Worm (Caenorhabditis elegans) whole organism, late embryonic: Measurements from ENCODE around the gene K02A6.4.

ENCODE experiments used
- F13H6.1 ChIP-seq: sonication (generic microtip); optimal IDR thresholded peaks from 2 replicates; lab custom pipeline; 2016; ENCODE audit warnings: missing genetic modification characterization, missing compliant biosample characterization
- K09A11.1 ChIP-seq: sonication (generic microtip); optimal IDR thresholded peaks from 2 replicates; lab custom pipeline; 2017; ENCODE audit warnings: antibody characterized with exemption, mild to moderate bottlenecking, missing genetic modification characterization, missing compliant biosample characterization; ENCODE audit not compliant: insufficient read depth
- Y22D7AL.16 ChIP-seq: sonication (generic microtip); optimal IDR thresholded peaks from 2 replicates; lab custom pipeline; 2016; ENCODE audit warnings: missing genetic modification characterization, missing compliant biosample characterization
- ceh-14 ChIP-seq: sonication (generic microtip); optimal IDR thresholded peaks from 2 replicates; lab custom pipeline; 2016; ENCODE audit warnings: missing genotype, missing genetic modification characterization, missing compliant biosample characterization
- ceh-18 ChIP-seq: sonication (generic microtip); optimal IDR thresholded peaks from 2 replicates; lab custom pipeline; 2016; ENCODE audit warnings: missing genetic modification characterization, missing compliant biosample characterization
- ceh-2 ChIP-seq: sonication (generic microtip); optimal IDR thresholded peaks from 2 replicates; lab custom pipeline; 2016; ENCODE audit warnings: missing genotype, missing genetic modification characterization, missing compliant biosample characterization
- ceh-34 ChIP-seq: sonication (generic microtip); optimal IDR thresholded peaks from 2 replicates; lab custom pipeline; 2016; ENCODE audit warnings: mild to moderate bottlenecking, missing genetic modification characterization, missing compliant biosample characterization
- ceh-6 ChIP-seq: fragments of 200-800 bp; sonication (Bioruptor generic); optimal IDR thresholded peaks from 2 replicates; lab custom pipeline; 2018; ENCODE audit warnings: mild to moderate bottlenecking, missing genetic modification characterization, missing compliant biosample characterization
- dmd-4 ChIP-seq: sonication (generic microtip); optimal IDR thresholded peaks from 2 replicates; lab custom pipeline; 2016; ENCODE audit warnings: borderline replicate concordance, missing genetic modification characterization, missing compliant biosample characterization
- dve-1 ChIP-seq: sonication (generic microtip); optimal IDR thresholded peaks from 2 replicates; lab custom pipeline; 2017; ENCODE audit warnings: antibody characterized with exemption, mild to moderate bottlenecking, missing genetic modification characterization, missing compliant biosample characterization
- elt-2 ChIP-seq: sonication (generic microtip); optimal IDR thresholded peaks from 2 replicates; lab custom pipeline; 2016; ENCODE audit warnings: missing genetic modification reagents, missing genetic modification characterization, missing compliant biosample characterization
- ets-4 ChIP-seq: sonication (generic microtip); optimal IDR thresholded peaks from 2 replicates; lab custom pipeline; 2016; ENCODE audit warnings: missing genetic modification characterization, missing compliant biosample characterization
- fkh-10 ChIP-seq: fragments of 150-350 bp; optimal IDR thresholded peaks from 2 replicates; lab custom pipeline; 2014; ENCODE audit warnings: missing biosample characterization, missing genetic modification reagents, missing genetic modification characterization
- gmeb-2 ChIP-seq: sonication (generic microtip); optimal IDR thresholded peaks from 2 replicates; lab custom pipeline; 2016; ENCODE audit warnings: missing genetic modification characterization, inconsistent platforms, missing compliant biosample characterization
- hlh-13 ChIP-seq: fragments of 200-800 bp; sonication (Bioruptor generic); optimal IDR thresholded peaks from 2 replicates; lab custom pipeline; 2018; ENCODE audit warnings: mild to moderate bottlenecking, missing genetic modification characterization, missing compliant biosample characterization
- hlh-30 ChIP-seq: sonication (generic microtip); optimal IDR thresholded peaks from 2 replicates; lab custom pipeline; 2017; ENCODE audit warnings: antibody characterized with exemption, missing genetic modification characterization, missing compliant biosample characterization; ENCODE audit not compliant: insufficient read depth
- hlh-6 ChIP-seq: sonication (generic microtip); optimal IDR thresholded peaks from 2 replicates; lab custom pipeline; 2016; ENCODE audit warnings: missing genotype, missing genetic modification characterization, missing compliant biosample characterization
- lim-6 ChIP-seq: sonication (generic microtip); optimal IDR thresholded peaks from 2 replicates; lab custom pipeline; 2016; ENCODE audit warnings: missing genetic modification characterization, missing compliant biosample characterization
- lin-11 ChIP-seq: fragments of 200-800 bp; sonication (Bioruptor generic); optimal IDR thresholded peaks from 2 replicates; lab custom pipeline; 2018; ENCODE audit warnings: mild to moderate bottlenecking, missing genetic modification characterization, missing compliant biosample characterization
- mec-3 ChIP-seq: sonication (generic microtip); optimal IDR thresholded peaks from 2 replicates; lab custom pipeline; 2016; ENCODE audit warnings: borderline replicate concordance, missing genetic modification characterization, missing compliant biosample characterization
- nfya-1 ChIP-seq: sonication (generic microtip); optimal IDR thresholded peaks from 2 replicates; lab custom pipeline; 2017; ENCODE audit warnings: missing genetic modification characterization, mild to moderate bottlenecking, missing compliant biosample characterization, antibody characterized with exemption, moderate library complexity
- nhr-232 ChIP-seq: sonication (generic microtip); optimal IDR thresholded peaks from 2 replicates; lab custom pipeline; 2016; ENCODE audit warnings: missing genetic modification characterization, missing compliant biosample characterization
- npax-4 ChIP-seq: sonication (generic microtip); optimal IDR thresholded peaks from 2 replicates; lab custom pipeline; 2016; ENCODE audit warnings: missing genetic modification characterization, missing compliant biosample characterization
- odd-2 ChIP-seq: sonication (generic microtip); optimal IDR thresholded peaks from 2 replicates; lab custom pipeline; 2017; ENCODE audit warnings: antibody characterized with exemption, mild to moderate bottlenecking, missing genetic modification characterization, missing compliant biosample characterization
- pag-3 ChIP-seq: sonication (generic microtip); optimal IDR thresholded peaks from 2 replicates; lab custom pipeline; 2016; ENCODE audit warnings: missing compliant biosample characterization, missing genetic modification characterization, borderline replicate concordance
- pha-2 ChIP-seq: sonication (generic microtip); optimal IDR thresholded peaks from 2 replicates; lab custom pipeline; 2017; ENCODE audit warnings: mild to moderate bottlenecking, missing genetic modification characterization, missing compliant biosample characterization
- pha-4 ChIP-seq: fragments of 150-350 bp; optimal IDR thresholded peaks from 2 replicates; lab custom pipeline; 2018; ENCODE audit warnings: missing biosample characterization, missing genetic modification reagents, missing genetic modification characterization
- sox-4 ChIP-seq: sonication (generic microtip); optimal IDR thresholded peaks from 2 replicates; lab custom pipeline; 2017; ENCODE audit warnings: mild to moderate bottlenecking, missing genetic modification characterization, inconsistent platforms, missing compliant biosample characterization
- tbx-2 ChIP-seq: sonication (generic microtip); optimal IDR thresholded peaks from 2 replicates; lab custom pipeline; 2016; ENCODE audit warnings: missing genetic modification characterization, missing compliant biosample characterization
- ttx-3 ChIP-seq: sonication (generic microtip); optimal IDR thresholded peaks from 2 replicates; lab custom pipeline; 2016; ENCODE audit warnings: missing genetic modification reagents, missing genetic modification characterization, missing compliant biosample characterization
- unc-42 ChIP-seq: sonication (generic microtip); optimal IDR thresholded peaks from 2 replicates; lab custom pipeline; 2016; ENCODE audit warnings: missing genotype, missing genetic modification characterization, missing compliant biosample characterization
- unc-55 ChIP-seq: sonication (generic microtip); optimal IDR thresholded peaks from 2 replicates; lab custom pipeline; 2017; ENCODE audit warnings: missing biosample characterization, missing genetic modification reagents, missing genetic modification characterization
- unc-86 ChIP-seq: sonication (generic microtip); optimal IDR thresholded peaks from 2 replicates; lab custom pipeline; 2016; ENCODE audit warnings: missing genetic modification characterization, missing compliant biosample characterization

The K02A6.4 gene

DNA sequence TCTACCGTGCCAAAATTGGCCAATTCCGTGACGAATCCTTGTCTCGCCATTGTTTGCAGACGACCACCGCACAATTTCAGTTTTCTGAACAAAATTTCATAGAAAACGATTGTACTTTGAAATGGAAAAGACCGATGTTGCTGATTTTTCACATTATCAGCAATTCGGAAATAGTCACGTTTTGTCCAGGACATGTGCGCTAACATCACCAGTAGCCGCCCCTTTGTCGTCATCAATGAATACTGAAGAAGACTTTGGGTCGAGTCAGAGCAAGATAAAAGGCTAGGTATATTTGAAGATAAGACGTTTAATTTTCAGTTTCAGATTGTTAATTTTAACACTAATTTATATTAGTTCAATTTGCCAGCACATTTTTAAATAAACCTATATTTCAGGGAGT is 23.4 kb upstream of the K02A6.4 start, which contains the start of gene endu-2:
Gene endu-2 (plus strand): TSS at position 396 of the 400 bp plus-strand sequence.
- TF ChIP-seq ceh-34 (tag; lab: Kevin White, UChicago) = no peak
- TF ChIP-seq npax-4 (tag; lab: Kevin White, UChicago) = no peak
- no peak for TF ChIP-seq nfya-1 (tag; lab: Kevin White, UChicago)
- TF ChIP-seq pha-2 (tag; lab: Kevin White, UChicago) = no peak
- no peak for TF ChIP-seq ets-4 (tag; lab: Kevin White, UChicago)
- TF ChIP-seq fkh-10 (GFP tag; lab: Kevin White, UChicago) = no peak
- no peak for TF ChIP-seq dmd-4
- TF ChIP-seq pha-4 (tag; lab: Kevin White, UChicago) = no peak
- no peak for TF ChIP-seq nhr-232 (tag; lab: Kevin White, UChicago)
- TF ChIP-seq mec-3 (tag; lab: Kevin White, UChicago) = no peak
- TF ChIP-seq gmeb-2 = no peak
- no peak for TF ChIP-seq pag-3 (tag; lab: Kevin White, UChicago)
- TF ChIP-seq ttx-3 (tag; lab: Kevin White, UChicago) = no peak
- no peak for TF ChIP-seq tbx-2
- TF ChIP-seq ceh-2 (tag; lab: Kevin White, UChicago) = no peak
- TF ChIP-seq lin-11 (tag; lab: Kevin White, UChicago) = no peak
- TF ChIP-seq, all 69 proteins: peak for 0

DNA sequence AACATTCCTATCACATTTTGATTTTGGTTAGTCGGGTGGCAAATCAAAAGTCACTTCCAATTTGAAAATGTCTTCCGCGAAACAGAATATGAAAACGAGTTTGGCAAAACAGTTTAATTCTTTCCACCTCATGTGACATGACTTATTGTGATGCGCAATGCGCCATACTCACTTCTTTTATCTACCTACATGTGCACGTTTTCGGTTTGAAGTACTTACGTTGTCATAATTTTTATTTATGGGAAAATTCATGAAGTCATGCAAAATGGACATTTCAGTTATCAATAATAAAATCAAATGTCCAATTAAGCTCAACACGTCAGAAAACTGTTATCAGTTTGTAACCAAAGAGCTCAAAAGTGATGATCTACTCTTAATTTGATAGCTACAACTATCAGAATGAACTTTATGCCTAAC is 20.1 kb upstream of the K02A6.4 start:
- TF ChIP-seq dve-1 (tag; lab: Kevin White, UChicago) = peak; percentile 10
- TF ChIP-seq lim-6 (tag; lab: Kevin White, UChicago) = no peak

DNA sequence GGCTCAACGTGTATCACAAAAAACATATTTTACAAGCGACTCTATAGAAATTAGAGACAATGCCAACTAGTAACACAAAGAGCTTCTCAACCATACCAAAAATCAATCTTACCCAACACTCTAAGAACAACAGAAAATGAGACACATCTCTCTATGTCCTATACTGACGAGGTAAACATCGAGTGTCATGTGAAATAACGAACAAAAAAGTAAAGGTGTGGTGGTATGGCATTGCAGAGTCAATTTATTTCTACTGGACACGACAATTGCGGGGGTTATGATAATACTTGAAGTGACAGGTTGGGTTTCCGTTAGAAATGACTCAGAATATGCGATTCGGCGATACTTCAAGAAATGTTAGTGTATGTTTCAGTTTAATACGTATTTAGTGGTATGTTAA is 18.0 kb upstream of the K02A6.4 start:
- no peak for TF ChIP-seq pha-2 (tag; lab: Kevin White, UChicago)
- no peak for TF ChIP-seq hlh-6
- no peak for TF ChIP-seq elt-2
- no peak for TF ChIP-seq tbx-2
- TF ChIP-seq lin-11 (tag; lab: Kevin White, UChicago) = no peak

DNA sequence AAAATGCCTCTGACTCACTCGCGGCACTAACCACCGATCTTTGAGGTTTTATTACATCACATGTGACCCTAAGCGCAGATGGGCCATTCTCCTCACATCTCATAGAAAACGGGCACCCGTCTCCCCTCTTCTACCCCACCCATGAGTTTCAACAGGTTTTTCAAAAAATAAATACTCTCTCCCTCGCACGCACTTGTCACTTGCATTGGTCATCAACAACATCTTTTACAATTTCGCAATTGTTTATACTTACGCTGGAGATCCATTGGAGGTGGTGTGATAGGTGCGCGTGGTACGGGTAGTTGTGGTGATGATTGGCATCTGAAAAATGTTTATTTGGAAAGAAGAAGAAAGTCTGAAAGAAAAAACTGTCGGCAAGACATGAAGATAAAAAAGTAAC is 17.4 kb upstream of the K02A6.4 start, which contains the start of gene M60.4:
Gene M60.4 (minus strand): TSS at position 321 of the 400 bp plus-strand sequence.
- peak; percentile 37 for TF ChIP-seq unc-55 (GFP tag; lab: Kevin White, UChicago)
- TF ChIP-seq dve-1 (tag; lab: Kevin White, UChicago) = no peak
- peak; percentile 49 for TF ChIP-seq hlh-30 (tag; lab: Kevin White, UChicago)
- peak; percentile 43 for TF ChIP-seq ceh-18
- peak; percentile 26 for TF ChIP-seq tbx-2
- TF ChIP-seq hlh-13 (GFP tag; lab: Kevin White, UChicago) = no peak

DNA sequence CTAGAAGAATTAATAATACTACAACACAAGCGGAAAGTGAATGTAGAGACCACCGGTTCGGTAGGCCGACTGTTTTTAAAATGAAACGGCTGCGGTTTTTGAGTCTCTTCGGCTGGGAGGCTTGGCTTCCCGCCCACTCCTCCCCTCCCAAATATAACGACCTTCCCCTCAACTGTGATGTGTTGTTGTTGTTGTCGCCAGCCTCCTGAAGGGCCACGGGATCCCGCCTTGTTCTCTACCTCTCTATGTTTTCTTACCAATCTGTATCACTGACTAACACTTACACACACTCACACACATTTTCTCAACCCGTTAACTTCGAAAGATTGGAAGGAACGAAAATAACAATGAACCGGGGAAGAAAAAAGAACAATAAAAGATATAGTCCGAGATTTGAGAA is 15.0 kb upstream of the K02A6.4 start:
- TF ChIP-seq unc-86 (tag; lab: Kevin White, UChicago) = no peak
- TF ChIP-seq dmd-4 = no peak
- no peak for TF ChIP-seq F13H6.1 (tag; lab: Kevin White, UChicago)
- TF ChIP-seq sox-4 = no peak
- no peak for TF ChIP-seq npax-4 (tag; lab: Kevin White, UChicago)
- TF ChIP-seq odd-2 (tag; lab: Kevin White, UChicago) = no peak
- no peak for TF ChIP-seq hlh-6
- no peak for TF ChIP-seq unc-42
- no peak for TF ChIP-seq Y22D7AL.16 (tag; lab: Kevin White, UChicago)
- no peak for TF ChIP-seq K09A11.1
- TF ChIP-seq ceh-14 (tag; lab: Kevin White, UChicago) = no peak
- TF ChIP-seq ceh-6 = no peak
